Worm (Caenorhabditis elegans) whole organism, L1 larva: ENCODE measurements around the gene col-153.

ENCODE experiments used
- ama-1 ChIP-seq: fragments of 150-350 bp; optimal IDR thresholded peaks from 2 replicates; lab custom pipeline; 2014
- nhr-28 ChIP-seq: fragments of 150-350 bp; optimal IDR thresholded peaks from 2 replicates; lab custom pipeline; 2014; ENCODE audit warnings: missing biosample characterization, missing genetic modification characterization
- nhr-77 ChIP-seq: fragments of 150-350 bp; optimal IDR thresholded peaks from 2 replicates; lab custom pipeline; 2014; ENCODE audit warnings: missing biosample characterization, missing genetic modification characterization

DNA sequence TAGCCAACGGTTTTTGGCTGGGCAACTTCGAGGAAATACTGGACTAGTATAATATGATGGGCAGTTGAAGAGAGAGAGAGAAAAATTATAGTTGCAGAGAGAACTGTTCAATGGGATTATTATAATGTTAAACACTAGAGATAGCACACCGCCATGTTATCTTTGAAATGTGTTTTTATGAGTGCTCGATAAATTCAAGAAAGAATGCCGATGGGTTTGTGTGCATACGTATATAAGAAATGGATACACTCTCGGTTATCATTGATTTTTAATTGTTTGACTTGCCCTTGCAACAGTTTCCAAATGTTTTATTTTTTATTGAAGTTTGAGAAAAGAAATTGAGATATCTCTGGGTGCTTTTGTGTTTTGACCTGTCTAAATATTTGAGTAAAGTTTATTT lies 12.9 kb upstream of the col-153 start, which contains the start of gene F17C11.12:
- TF ChIP-seq ama-1 (lab: Kevin White, UChicago) (no peak), nhr-77 (no peak), nhr-28 (tag; lab: Kevin White, UChicago) (no peak)
